Comparison of ENCODE assay signal across 4 worm cellular contexts in the genomic region with DNA sequence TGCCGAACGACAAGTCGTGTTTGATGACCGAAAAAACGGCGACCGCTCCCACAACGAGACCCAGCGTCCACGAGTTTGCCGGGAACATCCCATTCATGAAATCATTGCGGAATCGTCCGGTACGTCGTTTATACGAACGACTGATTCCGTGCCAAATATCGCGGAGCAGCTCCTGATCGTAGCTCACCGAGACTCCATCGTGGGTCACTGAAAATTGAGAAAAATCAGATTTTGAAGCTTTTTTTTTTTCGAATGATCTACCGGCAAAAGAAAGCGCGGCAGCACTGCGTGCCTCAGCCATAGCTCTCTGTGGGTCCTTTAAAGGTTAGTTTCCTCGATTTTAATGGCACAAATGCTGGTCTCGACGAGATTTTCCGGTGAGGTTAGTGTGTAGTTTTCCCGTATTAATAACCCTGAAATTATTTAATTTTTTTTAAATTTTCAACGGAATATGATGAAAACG.
TF ChIP-seq lines count a peak whose summit lies in the region.

A gene (minus strand): TSS at position 413 of the 463 bp plus-strand sequence.

TF ChIP-seq in whole organism, L1 larva, 84 proteins besides CTCF, POLR2A, EP300 and RAD21:
- TF ChIP-seq nhr-85 (tag; lab: Kevin White, UChicago) (peak; percentile 29), nhr-71 (tag; optimal IDR thresholded peaks at IDR 0.05; lab: Kevin White, UChicago) (peak; percentile 1), nhr-28 (tag; optimal IDR thresholded peaks at IDR 0.05; lab: Kevin White, UChicago) (no peak), elt-2 (tag; optimal IDR thresholded peaks at IDR 0.05; lab: Kevin White, UChicago) (peak; percentile 21)
TF ChIP-seq in whole organism, L1 larva: peak in this region for 3.

TF ChIP-seq in whole organism, L3 larva, 47 proteins besides CTCF, POLR2A, EP300 and RAD21:
- TF ChIP-seq egl-27 (tag; optimal IDR thresholded peaks at IDR 0.05; lab: Kevin White, UChicago) (no peak), nhr-43 (tag; optimal IDR thresholded peaks at IDR 0.05; lab: Kevin White, UChicago; ENCODE audit: poor library complexity, severe bottlenecking) (peak; percentile 23), aly-2 (tag; optimal IDR thresholded peaks at IDR 0.05; lab: Kevin White, UChicago) (no peak), elt-2 (tag; optimal IDR thresholded peaks at IDR 0.05; lab: Kevin White, UChicago) (peak; percentile 36), eor-1 (tag; optimal IDR thresholded peaks at IDR 0.05; lab: Kevin White, UChicago) (no peak), jun-1 (tag; optimal IDR thresholded peaks at IDR 0.05; lab: Kevin White, UChicago) (no peak), lin-39 (tag; optimal IDR thresholded peaks at IDR 0.05; lab: Kevin White, UChicago) (no peak), ama-1 (optimal IDR thresholded peaks at IDR 0.05; lab: Kevin White, UChicago) (peak; percentile 12), egl-5 (tag; optimal IDR thresholded peaks at IDR 0.05; lab: Kevin White, UChicago) (no peak)

TF ChIP-seq in whole organism, L4 larva, 104 proteins besides CTCF, POLR2A, EP300 and RAD21:
- TF ChIP-seq gei-8 (GFP tag; optimal IDR thresholded peaks at IDR 0.05; lab: Kevin White, UChicago), result no peak
- TF ChIP-seq F10B5.3 (tag; optimal IDR thresholded peaks at IDR 0.05; lab: Kevin White, UChicago), result no peak
- peak; percentile 58; the same call in 1 of the 2 replicates for TF ChIP-seq egl-43 (GFP tag; IDR thresholded peaks at IDR 0.05; lab: Robert Waterston, UW)
- TF ChIP-seq dmd-9 (GFP tag; IDR thresholded peaks at IDR 0.05; lab: Robert Waterston, UW), result no peak
- TF ChIP-seq hlh-11 (tag; optimal IDR thresholded peaks at IDR 0.05; lab: Kevin White, UChicago), result peak; percentile 1
- TF ChIP-seq ama-1 (optimal IDR thresholded peaks at IDR 0.05; lab: Kevin White, UChicago), result no peak
- TF ChIP-seq T26A8.4 (GFP tag; IDR thresholded peaks at IDR 0.05; lab: Robert Waterston, UW), result peak; percentile 73
- no peak for TF ChIP-seq lin-1 (GFP tag; IDR thresholded peaks at IDR 0.05; lab: Robert Waterston, UW)
- TF ChIP-seq aha-1 (tag; lab: Kevin White, UChicago), result peak; percentile 93
- TF ChIP-seq mxl-3 (GFP tag; optimal IDR thresholded peaks at IDR 0.05; lab: Kevin White, UChicago), result peak; percentile 3
- TF ChIP-seq nhr-10 (tag; optimal IDR thresholded peaks at IDR 0.05; lab: Kevin White, UChicago), result no peak
- no peak for TF ChIP-seq lin-13 (GFP tag; optimal IDR thresholded peaks at IDR 0.05; lab: Kevin White, UChicago)
- TF ChIP-seq set-16 (GFP tag; IDR thresholded peaks at IDR 0.05; lab: Robert Waterston, UW), result peak; percentile 22; the same call in 1 of the 2 replicates
- no peak for TF ChIP-seq nhr-42 (GFP tag; IDR thresholded peaks at IDR 0.05; lab: Robert Waterston, UW)

TF ChIP-seq in whole organism, young adult, 124 proteins besides CTCF, POLR2A, EP300 and RAD21:
- TF ChIP-seq egrh-3 (GFP tag; IDR thresholded peaks at IDR 0.05; lab: Robert Waterston, UW) (no peak), dpl-1 (GFP tag; optimal IDR thresholded peaks at IDR 0.05; lab: Kevin White, UChicago) (no peak), ama-1 (optimal IDR thresholded peaks at IDR 0.05; lab: Kevin White, UChicago) (no peak), ama-1 (GFP tag; optimal IDR thresholded peaks at IDR 0.05; lab: Kevin White, UChicago) (no peak), ceh-100 (GFP tag; IDR thresholded peaks at IDR 0.05; lab: Robert Waterston, UW) (no peak), lin-54 (GFP tag; optimal IDR thresholded peaks at IDR 0.05; lab: Kevin White, UChicago) (no peak), aptf-2 (GFP tag; conservative IDR thresholded peaks at IDR 0.05; lab: Robert Waterston, UW) (no peak), ztf-18 (tag; optimal IDR thresholded peaks at IDR 0.05; lab: Kevin White, UChicago) (no peak), lsl-1 (GFP tag; optimal IDR thresholded peaks at IDR 0.05; lab: Kevin White, UChicago) (no peak), unc-62 (GFP tag; optimal IDR thresholded peaks at IDR 0.05; lab: Kevin White, UChicago) (no peak), ZK185.1 (tag; optimal IDR thresholded peaks at IDR 0.05; lab: Kevin White, UChicago; ENCODE audit: poor library complexity, severe bottlenecking) (no peak), chd-7 (tag; optimal IDR thresholded peaks at IDR 0.05; lab: Kevin White, UChicago) (peak; percentile 4), Y53G8AR.9 (GFP tag; conservative IDR thresholded peaks at IDR 0.05; lab: Robert Waterston, UW) (peak; percentile 34), pha-4 (tag; optimal IDR thresholded peaks at IDR 0.05; lab: Kevin White, UChicago) (no peak), hmg-20 (GFP tag; IDR thresholded peaks at IDR 0.05; lab: Robert Waterston, UW) (no peak), madf-6 (GFP tag; IDR thresholded peaks at IDR 0.05; lab: Robert Waterston, UW) (no peak), cebp-1 (GFP tag; IDR thresholded peaks at IDR 0.05; lab: Robert Waterston, UW) (no peak), cebp-1 (tag; optimal IDR thresholded peaks at IDR 0.05; lab: Kevin White, UChicago) (peak; percentile 15), snpc-3.4 (tag; optimal IDR thresholded peaks at IDR 0.05; lab: Kevin White, UChicago) (no peak), B0336.3 (GFP tag; IDR thresholded peaks at IDR 0.05; lab: Robert Waterston, UW) (no peak; the same call in 1 of the 2 replicates), repo-1 (tag; optimal IDR thresholded peaks at IDR 0.05; lab: Kevin White, UChicago) (no peak), Y56A3A.18 (GFP tag; IDR thresholded peaks at IDR 0.05; lab: Robert Waterston, UW) (no peak), hmg-1.2 (GFP tag; IDR thresholded peaks at IDR 0.05; lab: Robert Waterston, UW) (no peak), cebp-2 (GFP tag; IDR thresholded peaks at IDR 0.05; lab: Robert Waterston, UW) (no peak), somi-1 (GFP tag; optimal IDR thresholded peaks at IDR 0.05; lab: Kevin White, UChicago) (no peak), gei-17 (GFP tag; optimal IDR thresholded peaks at IDR 0.05; lab: Kevin White, UChicago) (peak; percentile 23), F57A8.1 (GFP tag; optimal IDR thresholded peaks at IDR 0.05; lab: Kevin White, UChicago) (no peak), ztf-26 (tag; optimal IDR thresholded peaks at IDR 0.05; lab: Kevin White, UChicago) (no peak), attf-3 (GFP tag; conservative IDR thresholded peaks at IDR 0.05; lab: Robert Waterston, UW) (no peak), mcd-1 (GFP tag; IDR thresholded peaks at IDR 0.05; lab: Robert Waterston, UW) (peak; percentile 28; the same call in 1 of the 2 replicates), snpc-4 (GFP tag; optimal IDR thresholded peaks at IDR 0.05; lab: Kevin White, UChicago) (no peak), snpc-4 (tag; optimal IDR thresholded peaks at IDR 0.05; lab: Kevin White, UChicago) (no peak), hsf-1 (GFP tag; IDR thresholded peaks at IDR 0.05; lab: Robert Waterston, UW) (no peak), snpc-1.3 (tag; optimal IDR thresholded peaks at IDR 0.05; lab: Kevin White, UChicago; ENCODE audit: insufficient read depth) (no peak), zfh-2 (GFP tag; conservative IDR thresholded peaks at IDR 0.05; lab: Robert Waterston, UW) (0 out of 2 replicates have a peak, but pooled peaks have one; percentile 19), F57C9.4 (tag; optimal IDR thresholded peaks at IDR 0.05; lab: Kevin White, UChicago) (no peak), attf-5 (GFP tag; optimal IDR thresholded peaks at IDR 0.05; lab: Kevin White, UChicago) (no peak), pbrm-1 (GFP tag; IDR thresholded peaks at IDR 0.05; lab: Robert Waterston, UW) (no peak)
